Fruit fly (Drosophila melanogaster) whole organism, adult: Measurements from ENCODE around the gene CG3792.

Experiments
- CG12768 ChIP-seq: fragments of 200-800 bp; sonication (Bioruptor generic); optimal IDR thresholded peaks from 2 replicates; lab custom pipeline; 2017; ENCODE audit warnings: missing biosample characterization, missing genetic modification characterization, mild to moderate bottlenecking, moderate library complexity, missing genetic modification reagents
- CG14711 ChIP-seq: fragments of 200-800 bp; sonication (Bioruptor generic); optimal IDR thresholded peaks from 2 replicates; lab custom pipeline; 2018; ENCODE audit warnings: missing biosample characterization, mild to moderate bottlenecking, missing genetic modification characterization, moderate library complexity
- CG1620 ChIP-seq: fragments of 200-800 bp; sonication (Bioruptor generic); optimal IDR thresholded peaks from 2 replicates; lab custom pipeline; 2016; ENCODE audit warnings: missing biosample characterization, missing genetic modification characterization
- CG33017 ChIP-seq: fragments of 200-800 bp; sonication (Bioruptor generic); optimal IDR thresholded peaks from 2 replicates; lab custom pipeline; 2018; ENCODE audit warnings: missing biosample characterization, mild to moderate bottlenecking, missing genetic modification characterization, moderate library complexity
- CG7101 ChIP-seq: fragments of 200-800 bp; sonication (Bioruptor generic); optimal IDR thresholded peaks from 2 replicates; lab custom pipeline; 2018; ENCODE audit warnings: missing biosample characterization, mild to moderate bottlenecking, missing genetic modification characterization, moderate library complexity
- Crg-1 ChIP-seq: fragments of 200-800 bp; sonication (Bioruptor generic); optimal IDR thresholded peaks from 2 replicates; lab custom pipeline; 2016; ENCODE audit warnings: missing biosample characterization, missing genetic modification characterization
- Hr96 ChIP-seq: fragments of 200-800 bp; sonication (Bioruptor generic); optimal IDR thresholded peaks from 2 replicates; lab custom pipeline; 2016; ENCODE audit warnings: missing biosample characterization, missing genetic modification characterization
- Mnt ChIP-seq: fragments of 200-800 bp; sonication (Bioruptor generic); optimal IDR thresholded peaks from 2 replicates; lab custom pipeline; 2016; ENCODE audit warnings: missing biosample characterization, mild to moderate bottlenecking, missing genetic modification characterization
- bab1 ChIP-seq: fragments of 200-800 bp; sonication (Bioruptor generic); optimal IDR thresholded peaks from 3 replicates; lab custom pipeline; 2019; ENCODE audit warnings: missing biosample characterization, mild to moderate bottlenecking, missing genetic modification characterization, moderate library complexity
- cic ChIP-seq: fragments of 200-800 bp; sonication (Bioruptor generic); optimal IDR thresholded peaks from 2 replicates; lab custom pipeline; 2017; ENCODE audit warnings: missing biosample characterization, mild to moderate bottlenecking, missing genetic modification characterization, moderate library complexity
- cnc ChIP-seq, 2 experiments: fragments of >200 bp; optimal IDR thresholded peaks; 2 replicates each; lab custom pipeline; 2017
- kay ChIP-seq: fragments of 200-800 bp; sonication (Bioruptor generic); peaks from one replicate; lab custom pipeline; 2016; ENCODE audit warnings: missing biosample characterization, missing genetic modification characterization, borderline replicate concordance
- toe ChIP-seq: fragments of 200-800 bp; sonication (Bioruptor generic); optimal IDR thresholded peaks from 2 replicates; lab custom pipeline; 2016; ENCODE audit warnings: missing biosample characterization, missing genetic modification characterization

dm6 chr2L:4971329-4971798 is 5.7 kb upstream of the CG3792 start, which contains the start of gene CG14043:
- TF ChIP-seq kay (GFP tag; lab: Kevin White, UChicago), result no peak
- peak; percentile 46 for TF ChIP-seq cic
- TF ChIP-seq CG12768 (GFP tag; lab: Kevin White, UChicago), result no peak
- peak; percentile 25 for TF ChIP-seq CG7101 (tag; lab: Kevin White, UChicago)
- peak; percentile 74 for TF ChIP-seq bab1
- TF ChIP-seq toe, result no peak
- no peak for TF ChIP-seq Hr96
- TF ChIP-seq cnc (optimal IDR thresholded peaks at IDR 0.05; lab: Kevin White, UChicago), result no peak
- TF ChIP-seq CG14711, result peak; percentile 66
- TF ChIP-seq Mnt (GFP tag; lab: Kevin White, UChicago), result peak; percentile 72
- no peak for TF ChIP-seq CG33017 (tag; lab: Kevin White, UChicago)
- peak; percentile 29 for TF ChIP-seq Crg-1
- peak; percentile 50 for TF ChIP-seq CG1620 (GFP tag; lab: Kevin White, UChicago)
